Fruit fly (Drosophila melanogaster): Measurements from ENCODE around the gene knk.

knk gene

DNA sequence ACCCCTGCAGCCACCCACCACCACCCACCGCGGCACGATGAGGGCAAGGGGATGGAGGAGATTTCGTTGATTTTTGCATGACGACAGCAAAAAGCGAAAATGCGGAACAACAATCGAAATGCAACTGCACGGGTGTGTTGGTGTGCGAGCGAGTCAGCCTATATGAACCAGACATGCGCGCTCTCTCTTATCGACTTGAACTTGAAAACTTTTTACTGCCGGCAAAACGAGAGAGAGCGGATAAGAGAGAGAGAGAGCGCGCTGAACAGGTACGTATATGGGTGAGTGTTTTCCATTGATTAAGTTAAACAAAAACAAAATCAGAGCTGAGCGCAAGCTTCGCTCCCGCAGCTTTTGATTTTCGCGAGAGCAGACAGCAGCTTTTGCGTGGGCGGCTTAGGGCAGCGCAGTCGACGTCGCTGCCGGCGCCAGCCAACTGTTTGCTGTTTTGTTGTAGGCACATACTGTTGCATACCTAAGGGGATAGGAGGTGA, 36.2 kb downstream of the knk start:
- TF ChIP-seq Myc (optimal IDR thresholded peaks at IDR 0.05): no peak
- TF ChIP-seq ttk (optimal IDR thresholded peaks at IDR 0.05): no peak
- no peak for TF ChIP-seq Sin3A (optimal IDR thresholded peaks at IDR 0.05)
- TF ChIP-seq insv (optimal IDR thresholded peaks at IDR 0.05): no peak

DNA sequence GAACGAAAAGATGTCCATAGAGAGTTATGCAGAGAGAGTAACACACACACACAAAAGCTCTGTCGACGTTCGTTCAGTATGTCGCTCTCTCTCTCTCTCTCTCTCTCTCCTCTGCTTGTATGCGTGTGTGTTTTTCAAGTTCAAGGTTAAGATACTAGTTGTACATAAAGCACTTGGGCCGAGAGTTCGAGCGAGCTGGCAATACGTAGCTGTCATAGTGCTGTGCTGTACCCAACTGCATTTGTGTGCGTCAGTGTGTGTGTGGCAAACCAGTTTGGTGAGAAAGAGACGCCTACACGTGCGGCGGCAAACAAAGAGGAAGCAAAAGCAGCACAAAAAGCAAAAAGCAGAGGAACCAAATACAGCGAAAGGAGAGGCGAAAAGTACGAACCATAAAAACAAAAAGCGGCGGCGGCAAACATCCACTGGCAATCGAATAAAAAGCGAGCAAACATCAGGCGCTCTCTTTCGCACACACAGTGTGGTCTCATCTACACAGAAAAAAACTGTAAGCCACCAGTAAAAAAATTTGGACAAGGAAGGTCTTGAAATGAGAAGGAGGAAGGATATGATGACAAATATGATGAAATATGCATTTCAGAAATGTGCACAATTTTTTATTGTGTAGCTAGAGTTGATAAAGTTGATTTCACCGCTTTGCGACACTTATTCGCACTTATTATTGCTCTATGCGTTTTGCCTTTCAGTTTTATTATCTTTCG, 38.1 kb downstream of the knk start:
- no peak for TF ChIP-seq Myc (optimal IDR thresholded peaks at IDR 0.05)
- no peak for TF ChIP-seq h (optimal IDR thresholded peaks at IDR 0.05)
- TF ChIP-seq Sin3A (optimal IDR thresholded peaks at IDR 0.05): no peak
- TF ChIP-seq ttk (optimal IDR thresholded peaks at IDR 0.05): no peak

DNA sequence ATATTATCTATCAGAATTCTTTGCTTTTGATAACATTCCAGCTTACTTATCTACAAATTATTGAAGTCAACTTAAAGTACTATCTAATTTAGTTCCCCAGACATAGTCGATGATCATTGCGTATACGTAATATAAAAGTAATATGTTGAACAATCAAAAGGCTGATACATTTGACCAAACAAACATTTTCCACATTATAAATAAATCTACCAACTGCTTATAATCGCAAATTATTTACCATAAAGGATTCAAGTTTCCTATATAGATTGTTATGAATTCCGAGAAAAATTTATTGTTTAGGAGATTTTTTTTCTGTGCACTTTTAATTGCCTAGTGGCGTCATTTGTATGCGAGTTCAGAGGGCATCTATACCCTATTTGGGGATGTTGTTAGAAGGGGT, 38.8 kb downstream of the knk start:
- TF ChIP-seq psq (optimal IDR thresholded peaks at IDR 0.05): no peak
- TF ChIP-seq Sin3A (optimal IDR thresholded peaks at IDR 0.05): no peak
- TF ChIP-seq Myc (optimal IDR thresholded peaks at IDR 0.05): no peak
- TF ChIP-seq ttk (optimal IDR thresholded peaks at IDR 0.05): no peak
- no peak for TF ChIP-seq h (optimal IDR thresholded peaks at IDR 0.05)
- TF ChIP-seq insv (optimal IDR thresholded peaks at IDR 0.05): no peak

DNA sequence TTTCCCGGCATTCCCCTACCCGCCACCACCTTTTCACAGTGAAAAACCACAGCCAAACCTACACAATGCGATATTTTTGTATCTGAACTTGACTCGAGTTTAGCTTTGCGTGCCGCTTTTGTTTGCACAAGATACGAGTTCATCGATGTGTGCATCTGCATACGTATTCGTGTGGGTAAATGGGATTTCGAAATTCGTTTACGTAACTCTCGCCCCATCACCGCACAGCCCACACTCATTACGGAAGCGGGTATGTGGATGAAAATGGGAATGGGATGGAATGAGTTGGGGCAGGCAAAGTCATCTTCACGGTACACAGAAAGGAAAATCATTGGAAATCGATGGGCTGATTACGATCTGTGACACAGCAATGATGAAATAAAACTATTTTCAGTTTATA, 39.2 kb downstream of the knk start:
- TF ChIP-seq insv (optimal IDR thresholded peaks at IDR 0.05) (no peak), psq (optimal IDR thresholded peaks at IDR 0.05) (no peak), Myc (optimal IDR thresholded peaks at IDR 0.05) (no peak), h (optimal IDR thresholded peaks at IDR 0.05) (no peak), Sin3A (optimal IDR thresholded peaks at IDR 0.05) (no peak), ttk (optimal IDR thresholded peaks at IDR 0.05) (no peak)

DNA sequence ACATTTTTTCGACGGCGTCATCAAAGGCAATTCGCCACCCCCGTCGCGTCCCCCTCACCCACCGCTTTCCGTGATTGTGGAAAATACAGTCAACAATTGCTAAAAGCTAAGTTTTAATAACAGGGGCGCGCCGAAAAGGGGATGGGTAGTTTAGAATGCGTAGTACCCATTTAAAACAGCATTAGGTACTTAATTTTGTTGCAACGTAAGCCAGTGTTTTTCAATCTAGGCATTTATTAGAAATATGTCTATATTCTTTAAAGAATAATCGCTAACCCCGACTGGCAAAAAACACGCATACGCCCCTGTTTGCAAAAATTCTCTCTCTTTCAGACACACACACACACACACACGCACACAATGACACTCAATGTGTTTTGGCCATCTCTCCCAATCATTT, 40.5 kb downstream of the knk start:
- no peak for TF ChIP-seq Myc (optimal IDR thresholded peaks at IDR 0.05)
- TF ChIP-seq ttk (optimal IDR thresholded peaks at IDR 0.05): no peak
- no peak for TF ChIP-seq insv (optimal IDR thresholded peaks at IDR 0.05)
- no peak for TF ChIP-seq h (optimal IDR thresholded peaks at IDR 0.05)

DNA sequence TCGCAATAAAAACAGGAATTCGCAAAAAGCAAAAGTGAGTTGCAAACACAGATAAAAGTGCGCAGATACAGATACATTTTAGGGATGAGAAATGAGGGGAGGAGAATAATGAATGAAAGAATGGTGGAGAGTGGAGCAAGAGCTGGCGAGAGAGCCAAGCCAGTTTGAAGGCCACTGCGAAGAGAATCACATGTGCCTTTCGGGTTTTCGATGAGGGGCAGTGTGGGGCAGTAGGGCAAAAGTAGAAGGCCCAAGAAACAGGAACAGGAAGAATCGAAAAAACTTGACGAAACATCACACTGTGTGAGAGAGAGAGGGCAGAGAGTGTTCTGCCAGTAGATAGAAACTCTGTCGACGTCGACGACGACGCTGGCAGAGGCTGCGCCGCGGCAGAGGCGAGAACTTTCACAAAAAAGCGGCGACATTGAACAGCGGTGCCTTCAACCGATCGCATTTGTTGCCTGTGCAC, 41.3 kb downstream of the knk start:
- TF ChIP-seq Sin3A (optimal IDR thresholded peaks at IDR 0.05) (no peak), psq (optimal IDR thresholded peaks at IDR 0.05) (no peak), insv (optimal IDR thresholded peaks at IDR 0.05) (no peak), Myc (optimal IDR thresholded peaks at IDR 0.05) (no peak)

DNA sequence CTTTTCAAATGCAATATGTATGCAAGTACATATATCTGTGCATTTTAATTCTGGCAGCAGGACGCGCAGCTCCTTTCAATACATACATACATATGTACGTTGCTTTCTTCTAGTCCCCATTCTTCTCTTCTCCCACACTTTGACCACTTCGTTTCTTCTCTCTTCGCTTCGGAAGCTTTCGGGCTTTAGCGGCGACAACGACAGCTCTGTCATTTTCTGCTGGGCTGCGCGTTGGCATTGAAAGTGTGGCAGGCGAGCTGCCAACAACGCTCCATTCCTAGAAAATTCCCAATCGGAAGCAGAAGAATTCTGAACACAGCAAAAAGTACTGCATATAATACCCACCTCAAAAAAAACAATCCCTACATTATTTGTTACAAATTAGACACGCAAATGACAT, 42.4 kb downstream of the knk start:
- TF ChIP-seq h (optimal IDR thresholded peaks at IDR 0.05): no peak

DNA sequence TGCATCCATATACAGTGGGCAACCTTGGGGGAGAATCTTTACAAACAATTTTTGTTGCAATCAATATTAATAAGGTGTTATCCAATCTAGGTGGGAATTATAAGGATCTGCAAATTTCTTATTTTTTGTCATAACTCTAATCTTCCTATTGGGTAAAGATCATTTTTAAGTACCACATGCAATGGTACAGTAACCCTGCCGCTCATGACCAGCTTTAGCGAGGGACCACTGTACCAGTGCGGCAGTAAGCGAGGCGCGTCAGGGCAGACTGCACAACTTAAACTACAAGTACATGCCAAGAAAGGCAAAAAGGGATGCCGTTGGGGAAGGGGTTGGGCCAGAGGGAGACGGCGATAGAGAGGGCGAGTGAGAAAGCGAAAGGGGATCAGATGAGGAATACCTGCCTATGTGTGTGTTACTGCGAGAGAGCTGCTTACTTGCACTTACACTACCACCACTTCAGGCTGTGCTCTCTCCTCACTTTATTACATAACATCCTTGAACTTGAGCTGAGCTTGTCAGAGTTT, 42.9 kb downstream of the knk start:
- TF ChIP-seq Sin3A (optimal IDR thresholded peaks at IDR 0.05): no peak
- TF ChIP-seq Myc (optimal IDR thresholded peaks at IDR 0.05): no peak
- TF ChIP-seq ttk (optimal IDR thresholded peaks at IDR 0.05): no peak
- TF ChIP-seq insv (optimal IDR thresholded peaks at IDR 0.05): no peak

DNA sequence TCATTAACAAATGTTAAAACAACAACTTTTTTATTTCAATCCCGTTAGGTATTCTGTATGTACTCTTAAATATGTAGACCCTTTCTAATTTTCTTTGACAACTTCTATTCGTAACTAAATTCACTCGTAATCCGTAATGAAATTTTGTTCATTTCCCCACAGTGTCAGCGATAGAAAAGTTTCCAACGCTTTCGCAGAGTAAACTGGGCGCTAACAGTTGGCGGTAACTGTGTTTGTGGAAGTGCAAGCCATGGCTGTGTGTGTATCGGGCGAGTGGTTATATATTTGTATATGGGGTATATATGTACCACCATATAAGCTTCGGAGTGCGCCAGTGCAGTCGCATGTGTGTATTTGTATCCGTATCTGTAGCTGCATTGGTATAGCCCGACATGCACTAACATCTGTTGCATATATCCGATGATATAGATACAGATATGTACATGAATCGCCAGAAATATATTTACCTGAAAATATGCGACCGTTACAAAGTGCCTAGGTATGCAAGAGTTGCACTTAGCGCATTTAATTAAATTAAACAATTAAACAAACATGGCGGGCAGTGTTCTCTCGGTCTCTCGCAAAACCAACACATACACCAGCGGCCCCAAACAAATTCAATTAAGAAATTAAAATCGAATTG, 43.9 kb downstream of the knk start:
- TF ChIP-seq h (optimal IDR thresholded peaks at IDR 0.05) (no peak), Sin3A (optimal IDR thresholded peaks at IDR 0.05) (no peak), insv (optimal IDR thresholded peaks at IDR 0.05) (no peak), psq (optimal IDR thresholded peaks at IDR 0.05) (no peak), Myc (optimal IDR thresholded peaks at IDR 0.05) (no peak), ttk (optimal IDR thresholded peaks at IDR 0.05) (no peak)

DNA sequence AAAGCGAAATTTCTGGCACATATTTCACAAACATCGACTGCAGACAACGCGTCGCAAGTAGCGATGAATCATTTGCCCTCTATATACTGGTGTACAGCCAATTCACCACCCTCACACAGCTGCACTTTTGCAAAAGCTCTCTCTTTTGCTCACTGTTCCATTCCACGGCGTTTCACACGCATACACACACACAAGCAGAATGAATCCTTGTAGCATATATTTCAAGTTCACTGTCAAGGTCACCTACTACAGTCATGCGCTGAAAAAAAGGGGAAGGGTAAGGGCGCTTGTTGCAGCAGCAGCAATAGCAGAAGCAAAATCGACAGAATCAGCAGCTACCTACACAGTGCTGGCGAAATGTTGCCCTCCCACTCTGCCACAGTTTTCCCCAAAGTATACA, 44.8 kb downstream of the knk start:
- no peak for TF ChIP-seq Sin3A (optimal IDR thresholded peaks at IDR 0.05)

DNA sequence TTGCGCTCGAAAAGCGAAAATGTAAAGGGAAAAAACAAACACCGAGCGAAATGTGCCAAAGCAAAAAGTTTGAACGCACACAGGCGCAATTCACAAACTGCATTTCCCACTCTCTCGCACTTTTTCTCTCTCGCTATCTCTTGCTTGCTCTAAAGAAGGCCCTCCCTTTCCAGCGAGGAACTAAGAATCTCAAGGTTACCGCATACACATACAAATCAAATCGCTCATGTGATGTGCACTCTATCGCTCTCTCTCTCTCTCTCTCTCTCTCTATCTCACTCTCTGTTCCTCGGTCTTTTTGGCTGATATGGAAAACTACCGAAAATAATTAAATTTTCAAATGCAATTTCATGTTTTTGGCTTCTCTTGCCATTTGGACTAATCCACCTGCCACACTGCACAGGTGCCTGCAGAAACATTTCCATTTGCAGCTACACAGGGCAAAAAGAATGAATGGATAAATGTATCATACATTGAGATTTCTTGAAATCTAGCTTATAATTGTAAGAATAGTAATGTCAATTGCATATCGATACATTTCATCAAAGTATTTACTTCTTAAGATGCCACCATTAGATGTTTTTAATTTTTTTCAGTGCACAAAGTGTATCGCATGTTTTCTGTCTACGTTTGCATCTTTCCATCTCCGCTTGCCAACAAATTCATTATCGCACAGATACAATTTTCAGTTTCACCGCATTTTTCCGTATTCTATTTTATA, 46.0 kb downstream of the knk start:
- no peak for TF ChIP-seq insv (optimal IDR thresholded peaks at IDR 0.05)
- no peak for TF ChIP-seq ttk (optimal IDR thresholded peaks at IDR 0.05)
- no peak for TF ChIP-seq psq (optimal IDR thresholded peaks at IDR 0.05)
- no peak for TF ChIP-seq Sin3A (optimal IDR thresholded peaks at IDR 0.05)
- no peak for TF ChIP-seq h (optimal IDR thresholded peaks at IDR 0.05)
- no peak for TF ChIP-seq Myc (optimal IDR thresholded peaks at IDR 0.05)

DNA sequence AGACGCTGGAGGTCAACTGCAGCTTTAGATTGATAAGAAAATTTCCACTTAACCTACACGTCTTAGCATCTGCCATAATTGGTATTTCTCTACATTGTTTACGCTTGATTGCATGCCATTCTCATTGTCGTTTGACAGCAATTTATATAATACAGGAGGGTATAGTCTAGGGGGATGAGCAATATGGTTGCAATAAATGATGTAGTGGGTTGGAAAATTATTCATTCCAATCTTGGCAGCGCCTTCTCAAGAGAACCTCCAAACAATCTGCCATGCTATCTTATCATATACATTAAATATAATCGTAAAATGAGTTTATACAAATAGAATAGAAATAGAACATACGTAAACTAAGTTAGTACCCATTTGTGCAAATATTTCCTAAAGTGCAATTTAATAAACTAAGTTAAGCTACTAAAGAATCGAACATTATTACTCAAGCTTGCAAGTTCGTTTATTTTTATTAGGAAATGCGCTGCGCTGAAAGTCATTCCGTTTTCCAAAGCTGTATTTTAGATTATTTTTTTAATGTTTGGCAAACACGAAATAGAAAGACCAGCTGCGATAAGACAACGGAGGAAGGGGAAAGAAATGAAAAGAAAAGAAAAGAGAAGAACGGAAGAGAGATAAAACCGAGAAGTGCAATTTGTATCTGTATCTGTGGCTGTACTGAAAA, 46.9 kb downstream of the knk start:
- TF ChIP-seq Sin3A (optimal IDR thresholded peaks at IDR 0.05): no peak
- TF ChIP-seq h (optimal IDR thresholded peaks at IDR 0.05): no peak
- no peak for TF ChIP-seq psq (optimal IDR thresholded peaks at IDR 0.05)
- no peak for TF ChIP-seq insv (optimal IDR thresholded peaks at IDR 0.05)
- TF ChIP-seq Myc (optimal IDR thresholded peaks at IDR 0.05): no peak
- TF ChIP-seq ttk (optimal IDR thresholded peaks at IDR 0.05): no peak
